Worm (Caenorhabditis elegans): Measurements from ENCODE around the gene R09E10.6.

- TF ChIP-seq snpc-4 (tag; optimal IDR thresholded peaks at IDR 0.05) (no peak), nhr-237 (tag; optimal IDR thresholded peaks at IDR 0.05) (no peak), unc-39 (tag; optimal IDR thresholded peaks at IDR 0.05) (no peak), ham-2 (GFP tag; optimal IDR thresholded peaks at IDR 0.05) (no peak), blmp-1 (tag; optimal IDR thresholded peaks at IDR 0.05) (no peak), unc-62 (GFP tag; optimal IDR thresholded peaks at IDR 0.05) (no peak)
Measured at ce11 chrIV:10276960-10277359, 17.0 kb downstream of the R09E10.6 start, which contains the start of gene Y43C5A.7.

Measured in whole organism, mixed stage, embryonic.